Fruit fly (Drosophila melanogaster): Measurements from ENCODE around the gene Arl8.

Arl8 gene

DNA sequence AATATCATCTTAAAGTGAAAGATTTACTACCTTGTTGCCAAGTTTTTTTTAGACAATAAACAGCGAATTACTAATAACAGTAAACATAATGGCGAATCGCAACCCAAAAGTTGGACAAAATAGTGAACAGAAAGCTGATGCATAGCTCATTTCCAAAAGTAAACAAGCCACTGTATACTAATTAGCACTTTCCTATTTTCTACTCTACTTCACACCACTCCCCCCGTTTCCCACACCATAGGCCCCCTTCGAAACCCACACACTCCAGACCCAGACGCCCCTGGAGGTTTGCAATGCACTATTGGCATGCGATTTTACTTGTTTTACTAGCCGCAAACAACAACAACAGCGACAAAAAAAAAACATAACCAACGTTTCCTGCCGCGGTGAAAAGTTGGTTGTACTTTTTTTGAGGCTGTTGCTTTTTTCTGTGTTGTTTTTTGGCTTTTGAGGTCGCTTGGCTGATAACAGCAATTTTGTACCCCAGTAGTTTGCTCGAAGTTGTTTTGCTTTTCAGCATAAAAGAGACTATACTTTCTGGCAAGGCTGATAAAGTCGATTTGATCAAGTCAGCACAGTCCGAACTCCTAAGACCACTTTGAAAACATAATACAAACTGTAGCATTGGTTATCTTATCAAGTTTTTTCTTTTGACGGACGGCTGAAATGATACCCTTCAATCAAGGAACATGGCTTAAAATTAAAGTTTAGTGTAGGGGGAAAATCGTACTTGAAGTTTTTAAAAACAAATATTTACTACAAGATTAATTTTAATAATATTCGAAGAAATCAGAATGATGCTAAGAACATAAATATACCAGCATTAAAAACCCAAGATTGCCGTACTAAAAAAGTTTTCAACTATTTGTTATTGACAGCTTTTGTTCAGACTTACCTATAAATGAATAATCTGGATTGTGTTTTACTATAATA, 19.2 kb upstream of the Arl8 start (continued):
- TF ChIP-seq fd85E (GFP tag; optimal IDR thresholded peaks at IDR 0.05) (no peak), cyc (GFP tag; optimal IDR thresholded peaks at IDR 0.05) (no peak), net (GFP tag; optimal IDR thresholded peaks at IDR 0.05) (peak; percentile 0), CG11762 (GFP tag; optimal IDR thresholded peaks at IDR 0.05; ENCODE audit: insufficient read depth) (peak; percentile 7), CG6808 (GFP tag; optimal IDR thresholded peaks at IDR 0.05) (no peak), CG3919 (GFP tag; optimal IDR thresholded peaks at IDR 0.05) (peak; percentile 69), Lpt (GFP tag; optimal IDR thresholded peaks at IDR 0.05) (no peak), dac (GFP tag; optimal IDR thresholded peaks at IDR 0.05) (peak; percentile 70), CG34406 (GFP tag; optimal IDR thresholded peaks at IDR 0.05) (no peak), CG6792 (GFP tag; optimal IDR thresholded peaks at IDR 0.05) (peak; percentile 40), vri (GFP tag; optimal IDR thresholded peaks at IDR 0.05) (no peak), topi (GFP tag; optimal IDR thresholded peaks at IDR 0.05) (no peak), CG32006 (GFP tag; optimal IDR thresholded peaks at IDR 0.05) (peak; percentile 89), pdm3 (GFP tag; optimal IDR thresholded peaks at IDR 0.05) (peak; percentile 38), dsx (GFP tag; optimal IDR thresholded peaks at IDR 0.05; ENCODE audit: poor library complexity, severe bottlenecking) (no peak)

DNA sequence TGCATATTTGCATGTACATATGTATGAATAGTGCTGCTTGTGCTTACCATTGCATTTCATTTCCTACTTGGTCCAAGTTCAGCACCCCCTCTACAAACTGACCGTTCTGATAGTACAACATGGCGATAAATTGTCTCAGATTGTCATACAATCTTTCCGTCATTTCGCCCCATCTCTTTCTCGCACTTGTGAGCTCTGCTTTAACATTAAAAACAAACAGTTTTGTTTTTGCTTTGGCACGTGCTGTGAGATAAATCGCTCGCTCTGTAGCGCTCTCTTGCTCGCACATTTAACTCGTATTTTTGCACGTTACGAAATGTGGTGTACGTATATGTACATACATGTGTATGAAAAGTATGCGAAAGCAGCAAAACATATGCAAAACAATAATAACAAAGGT, 17.6 kb upstream of the Arl8 start:
- no peak for TF ChIP-seq CG34406 (GFP tag; optimal IDR thresholded peaks at IDR 0.05)
- TF ChIP-seq OdsH (GFP tag; optimal IDR thresholded peaks at IDR 0.05): no peak
- no peak for TF ChIP-seq net (GFP tag; optimal IDR thresholded peaks at IDR 0.05)
- TF ChIP-seq dsx (GFP tag; optimal IDR thresholded peaks at IDR 0.05; ENCODE audit: poor library complexity, severe bottlenecking): peak; percentile 4
- no peak for TF ChIP-seq achi (GFP tag; optimal IDR thresholded peaks at IDR 0.05)
- TF ChIP-seq ss (GFP tag; optimal IDR thresholded peaks at IDR 0.05): peak; percentile 4 to 42
- no peak for TF ChIP-seq Gug (GFP tag; IDR thresholded peaks at IDR 0.05)
- peak; percentile 63 for TF ChIP-seq fkh (GFP tag; optimal IDR thresholded peaks at IDR 0.05)
- no peak for TF ChIP-seq spab (GFP tag; optimal IDR thresholded peaks at IDR 0.05)
- TF ChIP-seq vri (GFP tag; optimal IDR thresholded peaks at IDR 0.05): peak; percentile 35
- no peak for TF ChIP-seq dac (GFP tag; optimal IDR thresholded peaks at IDR 0.05)
- no peak for TF ChIP-seq CG4318 (GFP tag; optimal IDR thresholded peaks at IDR 0.05)
- TF ChIP-seq Hr4 (GFP tag; optimal IDR thresholded peaks at IDR 0.05): no peak
- no peak for TF ChIP-seq CG9139 (GFP tag; optimal IDR thresholded peaks at IDR 0.05)

DNA sequence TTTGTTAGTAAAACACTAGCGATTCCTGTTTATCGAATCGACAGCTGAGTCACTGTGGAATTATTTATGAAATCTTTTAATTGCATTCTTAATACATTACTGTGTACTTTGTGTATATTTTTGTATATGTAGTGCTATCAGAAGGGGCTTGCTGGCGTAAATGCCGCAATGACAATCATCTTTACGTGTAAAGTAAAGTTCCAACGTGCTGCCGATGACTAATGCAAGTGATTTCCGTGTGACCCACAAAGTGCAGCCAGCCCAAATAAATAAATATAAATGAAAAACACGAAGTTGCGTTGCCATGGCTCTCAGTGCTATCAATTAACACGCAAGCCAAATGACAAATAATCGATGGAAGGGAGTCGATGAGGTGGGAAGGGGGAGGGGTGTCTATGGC, 16.6 kb upstream of the Arl8 start:
- TF ChIP-seq fd59A (GFP tag; optimal IDR thresholded peaks at IDR 0.05) (no peak), fkh (GFP tag; optimal IDR thresholded peaks at IDR 0.05) (peak; percentile 1), CG15336 (GFP tag; IDR thresholded peaks at IDR 0.05) (no peak), Eip93F (GFP tag; optimal IDR thresholded peaks at IDR 0.05) (peak; percentile 34), OdsH (GFP tag; optimal IDR thresholded peaks at IDR 0.05) (no peak), CG8632 (GFP tag; optimal IDR thresholded peaks at IDR 0.05) (no peak), svp (GFP tag) (peak; percentile 60)

DNA sequence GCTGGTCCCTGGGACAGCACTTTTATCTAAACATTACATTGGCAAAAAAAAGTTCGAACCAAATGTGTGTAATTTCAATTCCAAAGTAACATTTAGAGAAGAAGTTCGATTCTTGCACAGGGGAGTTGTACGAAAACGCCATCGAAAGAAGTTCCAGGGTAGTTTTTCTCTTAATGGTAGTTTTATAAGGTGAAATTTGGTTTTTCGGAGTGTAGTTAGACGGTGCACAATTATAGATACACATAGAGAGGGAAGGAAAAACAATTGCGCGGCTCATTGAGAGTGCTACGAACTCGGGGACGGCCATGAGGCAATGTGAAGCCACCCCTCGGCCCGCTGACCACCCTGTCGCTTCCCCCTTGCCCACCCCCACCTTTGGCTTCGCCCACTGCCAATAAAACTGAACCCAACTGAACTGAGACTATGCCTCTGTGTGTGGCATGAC, 16.2 kb upstream of the Arl8 start:
- TF ChIP-seq Eip78C (GFP tag): peak; percentile 81
- TF ChIP-seq eg (GFP tag; IDR thresholded peaks at IDR 0.05): peak; percentile 86
- TF ChIP-seq pdm3 (GFP tag; optimal IDR thresholded peaks at IDR 0.05): peak; percentile 57
- TF ChIP-seq Hr39 (GFP tag; optimal IDR thresholded peaks at IDR 0.05): peak; percentile 18
- TF ChIP-seq CG1621 (tag; optimal IDR thresholded peaks at IDR 0.05): no peak
- no peak for TF ChIP-seq CG6808 (GFP tag; optimal IDR thresholded peaks at IDR 0.05)
- TF ChIP-seq Hr4 (GFP tag; optimal IDR thresholded peaks at IDR 0.05): peak; percentile 85
- no peak for TF ChIP-seq dsx (GFP tag; optimal IDR thresholded peaks at IDR 0.05; ENCODE audit: poor library complexity, severe bottlenecking)
- no peak for TF ChIP-seq Ets21C (GFP tag; optimal IDR thresholded peaks at IDR 0.05)
- TF ChIP-seq Lpt (GFP tag; optimal IDR thresholded peaks at IDR 0.05): peak; percentile 69
- TF ChIP-seq Smox (GFP tag; optimal IDR thresholded peaks at IDR 0.05): peak; percentile 1
- peak; percentile 74 for TF ChIP-seq CG32006 (GFP tag; optimal IDR thresholded peaks at IDR 0.05)
- TF ChIP-seq CG6792 (GFP tag; optimal IDR thresholded peaks at IDR 0.05): peak; percentile 5
- TF ChIP-seq Gug (GFP tag; IDR thresholded peaks at IDR 0.05): peak; percentile 67
- no peak for TF ChIP-seq vri (GFP tag; optimal IDR thresholded peaks at IDR 0.05)
- no peak; the same call in 1 of the 2 replicates for TF ChIP-seq CG11294 (GFP tag; IDR thresholded peaks at IDR 0.05)
- TF ChIP-seq OdsH (GFP tag; optimal IDR thresholded peaks at IDR 0.05): peak; percentile 46
- TF ChIP-seq CG16779 (tag; optimal IDR thresholded peaks at IDR 0.05): no peak
- TF ChIP-seq CG10669 (GFP tag; optimal IDR thresholded peaks at IDR 0.05): no peak
- TF ChIP-seq salr (GFP tag; optimal IDR thresholded peaks at IDR 0.05): peak in 1 of 2 experiments; percentile 48
- TF ChIP-seq Hr38 (GFP tag; optimal IDR thresholded peaks at IDR 0.05): no peak
- no peak for TF ChIP-seq Eip93F (GFP tag; optimal IDR thresholded peaks at IDR 0.05)
- peak; percentile 6 for TF ChIP-seq CG31627 (GFP tag; optimal IDR thresholded peaks at IDR 0.05)
- peak; percentile 44 for TF ChIP-seq CG10631 (GFP tag; optimal IDR thresholded peaks at IDR 0.05)
